Fruit fly (Drosophila melanogaster): ENCODE results near the gene NANS.

NANS gene

DNA sequence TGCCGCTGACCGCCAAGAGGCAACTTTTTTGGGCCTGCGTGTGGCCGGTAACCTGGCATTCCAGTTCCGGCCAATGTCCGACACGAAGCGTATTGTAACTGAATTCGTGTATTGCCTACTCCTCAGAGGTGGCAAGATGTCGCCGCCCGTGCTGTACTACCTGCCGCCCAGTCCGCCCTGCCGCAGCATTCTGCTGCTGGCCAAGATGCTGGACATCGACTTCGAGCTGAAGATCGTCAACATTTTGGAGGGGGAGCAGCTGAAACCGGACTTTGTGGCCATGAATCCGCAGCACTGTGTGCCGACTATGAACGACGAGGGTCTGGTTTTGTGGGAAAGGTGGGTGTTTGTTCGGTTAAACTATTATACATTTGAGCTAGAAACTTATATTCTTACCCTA, 42.1 kb upstream of the NANS start:
- no peak for TF ChIP-seq CG5204 (GFP tag; optimal IDR thresholded peaks at IDR 0.05)
- no peak for TF ChIP-seq kay (GFP tag; ENCODE audit: borderline replicate concordance)
- no peak for TF ChIP-seq tj (GFP tag; optimal IDR thresholded peaks at IDR 0.05)
- no peak for TF ChIP-seq toe (GFP tag; optimal IDR thresholded peaks at IDR 0.05)
- no peak for TF ChIP-seq pad (GFP tag; optimal IDR thresholded peaks at IDR 0.05)
- no peak for TF ChIP-seq CG1620 (GFP tag; optimal IDR thresholded peaks at IDR 0.05)

DNA sequence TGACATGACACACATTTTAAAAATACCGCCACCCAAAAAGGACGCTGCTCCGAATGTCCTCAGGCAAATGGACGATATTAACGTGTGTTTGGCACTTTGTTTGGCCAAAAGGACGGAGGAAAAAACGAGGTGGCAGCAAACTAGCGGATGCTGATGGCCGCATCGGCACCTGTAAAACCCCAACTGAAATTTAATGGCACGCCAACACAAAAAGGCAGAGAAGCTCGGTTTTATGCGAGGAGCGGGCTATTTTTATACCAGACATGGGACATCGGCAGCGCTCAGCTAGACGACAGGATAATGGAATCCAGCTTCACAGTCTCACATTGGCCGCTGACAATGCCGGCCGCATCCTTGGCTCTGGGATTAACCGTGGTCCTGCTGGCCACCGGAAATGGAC, 40.4 kb upstream of the NANS start, which contains the start of gene Sol1:
Sol1 (plus strand) TSS at position 301 of the 400 bp plus-strand sequence.
- TF ChIP-seq CG12768 (GFP tag; optimal IDR thresholded peaks at IDR 0.05) (no peak), Mnt (GFP tag; optimal IDR thresholded peaks at IDR 0.05) (no peak), cic (GFP tag; optimal IDR thresholded peaks at IDR 0.05) (no peak)

DNA sequence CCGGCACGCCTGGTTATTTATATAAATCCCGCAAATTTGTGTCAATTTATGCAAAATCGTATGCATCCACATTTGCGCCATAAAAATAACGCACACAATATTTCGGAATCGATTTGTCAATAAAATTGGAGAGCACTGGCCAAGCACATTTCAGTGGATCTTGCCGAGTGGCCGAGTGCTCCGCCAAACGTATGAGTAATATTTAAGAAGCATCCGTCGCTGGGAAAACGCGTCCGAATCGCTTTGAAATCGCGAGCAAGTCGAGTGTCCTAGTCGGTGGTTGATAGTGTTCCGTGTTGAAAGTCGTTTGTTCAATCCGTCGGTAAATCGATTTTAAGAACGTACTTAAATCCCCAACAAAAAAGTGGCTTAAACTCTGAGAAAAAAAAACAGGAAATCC, 39.4 kb upstream of the NANS start, which contains the start of gene CG33098:
CG33098 (plus strand) TSS at position 224 of the 400 bp plus-strand sequence.
- TF ChIP-seq CG12768 (GFP tag; optimal IDR thresholded peaks at IDR 0.05): no peak

DNA sequence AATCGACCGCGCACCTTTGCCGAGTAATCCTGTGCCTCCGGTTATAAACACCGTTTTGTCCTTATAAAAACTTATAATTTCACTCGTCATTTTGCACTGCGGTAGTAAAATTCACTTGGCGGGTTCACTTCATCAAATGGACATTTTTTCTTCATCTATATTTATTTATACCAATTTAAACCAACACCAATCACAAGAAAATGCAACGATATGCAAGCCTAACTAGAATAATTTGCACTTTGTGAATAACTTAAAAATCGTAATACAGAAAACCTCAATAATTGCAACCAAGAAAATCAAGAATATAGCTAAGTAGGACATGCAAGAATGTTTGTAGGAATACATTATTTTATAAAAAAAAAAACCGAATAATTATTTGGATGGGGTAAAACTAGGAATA, 30.5 kb upstream of the NANS start, which contains the start of the genes CG10096 and CG10097:
CG10096 (minus strand) TSS at position 101 of the 400 bp plus-strand sequence.
CG10097 (minus strand) TSS at position 101 of the 400 bp plus-strand sequence.
- TF ChIP-seq kay (GFP tag; ENCODE audit: borderline replicate concordance): peak; percentile 75
- no peak for TF ChIP-seq Crg-1 (GFP tag; optimal IDR thresholded peaks at IDR 0.05)

DNA sequence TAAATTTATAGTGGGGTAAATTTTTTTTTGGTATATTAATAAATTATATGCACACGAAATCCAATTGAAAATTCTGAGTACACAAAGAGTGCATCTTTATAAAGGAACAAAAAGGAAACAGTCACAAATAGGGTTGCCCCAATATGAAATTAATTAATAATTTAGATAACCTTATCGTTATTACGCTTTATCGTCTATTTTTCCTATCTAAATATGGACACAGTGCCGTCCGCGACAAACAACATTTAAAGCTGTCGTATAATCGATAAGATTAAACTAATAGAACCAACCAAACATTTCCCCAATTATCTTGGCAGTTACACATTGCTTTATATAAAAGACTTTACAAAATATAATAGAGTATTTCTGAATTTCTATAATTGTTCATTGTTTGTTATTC, 28.3 kb upstream of the NANS start:
- TF ChIP-seq cnc (optimal IDR thresholded peaks at IDR 0.05): no peak
- TF ChIP-seq CG7045 (GFP tag; optimal IDR thresholded peaks at IDR 0.05): peak; percentile 49
- no peak for TF ChIP-seq toe (GFP tag; optimal IDR thresholded peaks at IDR 0.05)
- TF ChIP-seq Crg-1 (GFP tag; optimal IDR thresholded peaks at IDR 0.05): no peak
- TF ChIP-seq cic (GFP tag; optimal IDR thresholded peaks at IDR 0.05): no peak
- TF ChIP-seq CG5204 (GFP tag; optimal IDR thresholded peaks at IDR 0.05): no peak
- peak; percentile 7 for TF ChIP-seq CG14711 (tag; optimal IDR thresholded peaks at IDR 0.05)
- peak; percentile 88 for TF ChIP-seq kay (GFP tag; ENCODE audit: borderline replicate concordance)
- TF ChIP-seq tj (GFP tag; optimal IDR thresholded peaks at IDR 0.05): no peak

DNA sequence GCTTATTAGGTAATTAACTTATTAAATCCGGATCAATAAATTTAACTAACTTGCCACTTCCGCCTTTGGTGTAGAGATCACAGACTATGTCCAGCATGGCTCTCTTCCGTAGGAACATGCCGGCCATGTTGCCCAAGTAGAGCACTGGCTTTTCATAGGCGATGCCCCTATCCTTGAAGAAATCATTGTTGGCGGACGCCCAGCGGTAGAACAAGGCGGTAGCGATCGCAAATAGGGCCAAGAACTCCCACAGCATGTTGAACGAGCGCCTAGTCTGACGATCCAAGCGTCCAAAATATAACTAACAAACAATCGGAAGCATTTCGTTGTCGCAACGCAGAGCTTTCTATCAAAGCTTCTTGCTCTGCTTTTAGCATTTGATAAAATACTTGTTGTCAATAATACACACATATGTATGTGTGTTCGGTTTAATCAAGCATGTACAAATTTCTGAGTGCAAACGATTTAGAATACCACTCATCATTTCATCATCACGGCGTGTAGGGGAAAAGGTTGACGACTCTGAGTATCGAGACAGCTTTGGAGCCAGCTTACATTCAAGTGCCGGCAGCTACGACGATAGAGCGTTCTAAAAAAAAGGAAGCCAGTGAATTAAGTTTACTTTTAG, 27.6 kb upstream of the NANS start, which contains the start of gene Cyp9f3:
Cyp9f3 (minus strand) TSS at position 310 of the 628 bp plus-strand sequence.
- TF ChIP-seq CG7045 (GFP tag; optimal IDR thresholded peaks at IDR 0.05): no peak
- no peak for TF ChIP-seq bab1 (GFP tag; optimal IDR thresholded peaks at IDR 0.05)
- peak; percentile 45 for TF ChIP-seq pad (GFP tag; optimal IDR thresholded peaks at IDR 0.05)
- peak; percentile 25 for TF ChIP-seq cic (GFP tag; optimal IDR thresholded peaks at IDR 0.05)
- TF ChIP-seq Clk (GFP tag; optimal IDR thresholded peaks at IDR 0.05): no peak

DNA sequence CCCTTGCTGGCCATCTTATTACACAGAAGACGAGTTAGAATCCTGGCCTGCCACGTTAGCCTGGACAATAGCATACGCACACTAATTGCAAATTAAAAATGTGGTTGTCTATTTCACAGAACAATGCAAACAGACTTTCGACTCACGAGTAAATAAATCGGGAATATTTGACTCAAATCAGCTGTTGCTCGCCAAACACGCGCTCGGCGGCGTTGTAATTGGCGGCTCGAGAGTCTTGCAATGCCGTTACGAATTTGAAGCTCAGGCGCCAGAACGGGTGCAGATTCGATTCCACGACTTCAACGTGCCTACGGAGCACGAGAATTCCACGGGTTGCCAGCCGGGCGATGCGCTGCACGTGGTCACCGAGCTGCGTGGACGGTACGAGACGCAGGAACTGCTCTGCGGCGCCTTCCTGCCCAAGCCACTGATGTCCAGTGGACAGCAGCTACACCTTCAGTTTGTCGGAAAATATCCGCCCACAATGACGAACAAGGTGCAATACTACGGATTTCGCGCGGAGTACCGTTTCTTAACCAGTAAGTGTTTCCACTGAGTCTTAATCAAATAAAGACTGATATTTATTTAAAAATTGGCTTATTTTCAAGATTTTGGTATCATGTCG, 24.6 kb upstream of the NANS start, which contains the start of gene DNAlig3:
DNAlig3 (minus strand) TSS at position 168 of the 625 bp plus-strand sequence.
- TF ChIP-seq CG33017 (tag; optimal IDR thresholded peaks at IDR 0.05): peak; percentile 6
- peak; percentile 32 for TF ChIP-seq Mnt (GFP tag; optimal IDR thresholded peaks at IDR 0.05)
- TF ChIP-seq CG12768 (GFP tag; optimal IDR thresholded peaks at IDR 0.05): peak; percentile 44
- peak; percentile 30 for TF ChIP-seq cic (GFP tag; optimal IDR thresholded peaks at IDR 0.05)
- TF ChIP-seq CG7045 (GFP tag; optimal IDR thresholded peaks at IDR 0.05): peak; percentile 46
- peak; percentile 10 for TF ChIP-seq bab1 (GFP tag; optimal IDR thresholded peaks at IDR 0.05)
- no peak for TF ChIP-seq toe (GFP tag; optimal IDR thresholded peaks at IDR 0.05)
- TF ChIP-seq CG14711 (tag; optimal IDR thresholded peaks at IDR 0.05): peak; percentile 5
- TF ChIP-seq CG7101 (tag; optimal IDR thresholded peaks at IDR 0.05): peak; percentile 15
- TF ChIP-seq cnc (optimal IDR thresholded peaks at IDR 0.05): no peak
- peak; percentile 26 for TF ChIP-seq CG11617 (GFP tag; optimal IDR thresholded peaks at IDR 0.05)

DNA sequence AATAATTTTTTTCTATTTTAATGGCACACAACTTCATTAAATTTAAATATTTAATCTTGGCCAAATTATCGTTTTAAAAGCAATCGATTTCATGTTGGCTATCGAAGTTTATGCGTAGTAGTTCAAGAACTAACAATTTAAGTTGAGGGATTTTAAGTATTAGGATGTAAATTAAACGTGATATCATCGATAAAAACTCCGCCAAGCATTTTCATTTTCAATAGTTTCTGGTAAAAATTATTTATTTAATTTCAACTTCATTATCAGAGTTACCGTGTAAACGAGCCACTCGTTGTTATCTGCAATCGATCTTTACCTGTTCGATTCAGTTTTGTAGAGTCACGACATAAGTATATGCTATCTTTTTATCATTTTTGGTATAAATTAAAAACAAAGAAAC, 23.4 kb upstream of the NANS start:
- TF ChIP-seq kay (GFP tag; ENCODE audit: borderline replicate concordance) (peak; percentile 99), CG5204 (GFP tag; optimal IDR thresholded peaks at IDR 0.05) (peak; percentile 96), CG11617 (GFP tag; optimal IDR thresholded peaks at IDR 0.05) (peak; percentile 97), CG1620 (GFP tag; optimal IDR thresholded peaks at IDR 0.05) (peak; percentile 86), Mnt (GFP tag; optimal IDR thresholded peaks at IDR 0.05) (peak; percentile 91), Crg-1 (GFP tag; optimal IDR thresholded peaks at IDR 0.05) (peak; percentile 85), pad (GFP tag; optimal IDR thresholded peaks at IDR 0.05) (peak; percentile 87), Hr96 (GFP tag; optimal IDR thresholded peaks at IDR 0.05) (peak; percentile 96), tj (GFP tag; optimal IDR thresholded peaks at IDR 0.05) (peak; percentile 79), CG7101 (tag; optimal IDR thresholded peaks at IDR 0.05) (peak; percentile 99), ovo (GFP tag; optimal IDR thresholded peaks at IDR 0.05) (peak; percentile 86), CG12768 (GFP tag; optimal IDR thresholded peaks at IDR 0.05) (peak; percentile 98), toe (GFP tag; optimal IDR thresholded peaks at IDR 0.05) (peak; percentile 96), bab1 (GFP tag; optimal IDR thresholded peaks at IDR 0.05) (peak; percentile 98), Clk (GFP tag; optimal IDR thresholded peaks at IDR 0.05) (peak; percentile 95), CG14711 (tag; optimal IDR thresholded peaks at IDR 0.05) (peak; percentile 96), cic (GFP tag; optimal IDR thresholded peaks at IDR 0.05) (peak; percentile 88), cnc (optimal IDR thresholded peaks at IDR 0.05) (no peak), CG7045 (GFP tag; optimal IDR thresholded peaks at IDR 0.05) (peak; percentile 100), CG33017 (tag; optimal IDR thresholded peaks at IDR 0.05) (peak; percentile 99)
